Worm (Caenorhabditis elegans) whole organism, L4 larva: Measurements from ENCODE around the gene Y22D7AL.7.
A peak's percentile ranks its signal among the peaks of the same experiment; 100 is the strongest.

Experiments
- F10B5.3 ChIP-seq: sonication (generic microtip); optimal IDR thresholded peaks from 2 replicates; lab custom pipeline; 2016; ENCODE audit warnings: mild to moderate bottlenecking, missing genetic modification characterization, missing compliant biosample characterization
- R02D3.7 ChIP-seq: fragments of 150-350 bp; sonication (generic microtip); optimal IDR thresholded peaks from 3 replicates; lab custom pipeline; 2014; ENCODE audit warnings: missing biosample characterization, missing genetic modification characterization
- T20F7.1 ChIP-seq: fragments of 200-800 bp; sonication (Bioruptor generic); optimal IDR thresholded peaks from 2 replicates; lab custom pipeline; 2018; ENCODE audit warnings: mild to moderate bottlenecking, missing genetic modification characterization, missing compliant biosample characterization
- Y5F2A.4 ChIP-seq: fragments of 200-800 bp; sonication (Bioruptor generic); optimal IDR thresholded peaks from 2 replicates; lab custom pipeline; 2018; ENCODE audit warnings: mild to moderate bottlenecking, missing genetic modification characterization, missing compliant biosample characterization
- ZK337.2 ChIP-seq: fragments of 200-800 bp; sonication (Bioruptor generic); IDR thresholded peaks from 2 replicates; pipeline ENCODE4 v1.3.6; 2022; ENCODE audit warnings: missing genetic modification reagents, missing genetic modification characterization, missing compliant biosample characterization
- aha-1 ChIP-seq: fragments of 150-350 bp; peaks from one replicate; lab custom pipeline; 2014; ENCODE audit warnings: missing biosample characterization, missing genetic modification characterization
- arid-1 ChIP-seq: fragments of 200-800 bp; sonication (Bioruptor generic); conservative IDR thresholded peaks from 2 replicates; pipeline ENCODE4 v1.3.6; 2022; ENCODE audit warnings: missing genetic modification reagents, missing genetic modification characterization, missing compliant biosample characterization
- ceh-28 ChIP-seq: fragments of 150-350 bp; optimal IDR thresholded peaks from 2 replicates; lab custom pipeline; 2014; ENCODE audit warnings: missing biosample characterization, missing genetic modification reagents, missing genetic modification characterization
- ces-1 ChIP-seq: fragments of 150-350 bp; sonication (generic microtip); optimal IDR thresholded peaks from 4 replicates; lab custom pipeline; 2014; ENCODE audit warnings: missing biosample characterization, missing genetic modification reagents, missing genetic modification characterization
- cey-2 ChIP-seq: sonication (generic microtip); optimal IDR thresholded peaks from 3 replicates; lab custom pipeline; 2017; ENCODE audit warnings: missing genetic modification characterization, mild to moderate bottlenecking, missing compliant biosample characterization, antibody characterized with exemption, borderline replicate concordance; ENCODE audit not compliant: insufficient read depth
- daf-12 ChIP-seq: fragments of 150-350 bp; optimal IDR thresholded peaks from 2 replicates; lab custom pipeline; 2014; ENCODE audit warnings: missing biosample characterization, missing genetic modification reagents, missing genetic modification characterization
- daf-16 ChIP-seq, 3 experiments: sonication (generic microtip); optimal IDR thresholded peaks; 2 replicates each; lab custom pipeline; 2016 to 2017; ENCODE audit warnings: missing genetic modification characterization in 3 of 3, missing genetic modification reagents in 3 of 3, mild to moderate bottlenecking in 2 of 3, missing compliant biosample characterization in 2 of 3, missing biosample characterization in 1 of 3, moderate library complexity in 1 of 3
- daf-8 ChIP-seq: fragments of 200-800 bp; sonication (Bioruptor generic); IDR thresholded peaks from 2 replicates; pipeline ENCODE4 v1.3.6; 2022; ENCODE audit warnings: missing genetic modification characterization, missing compliant biosample characterization
- dmd-9 ChIP-seq: fragments of 200-800 bp; sonication (Bioruptor generic); IDR thresholded peaks from 2 replicates; pipeline ENCODE4 v1.3.6; 2022; ENCODE audit warnings: missing genetic modification reagents, missing genetic modification characterization, missing compliant biosample characterization
- egl-43 ChIP-seq: fragments of 200-800 bp; sonication (Bioruptor generic); IDR thresholded peaks from 2 replicates; pipeline ENCODE4 v1.3.6; 2022; ENCODE audit warnings: missing genetic modification reagents, missing genetic modification characterization, missing compliant biosample characterization
- hif-1 ChIP-seq, 2 experiments: sonication (generic microtip); optimal IDR thresholded peaks; 2 replicates each; lab custom pipeline; 2016 to 2017; ENCODE audit warnings: missing compliant biosample characterization in 2 of 2, missing genetic modification characterization in 2 of 2, missing genetic modification reagents in 2 of 2, missing genotype in 2 of 2, mild to moderate bottlenecking in 1 of 2
- hlh-30 ChIP-seq: sonication (generic microtip); optimal IDR thresholded peaks from 2 replicates; lab custom pipeline; 2017; ENCODE audit warnings: antibody characterized with exemption, mild to moderate bottlenecking, missing genetic modification characterization, missing compliant biosample characterization; ENCODE audit not compliant: insufficient read depth
- hmg-1.1 ChIP-seq: fragments of 200-800 bp; sonication (Bioruptor generic); IDR thresholded peaks from 2 replicates; pipeline ENCODE4 v1.3.6; 2022; ENCODE audit warnings: missing genetic modification reagents, missing genetic modification characterization, missing compliant biosample characterization
- lim-7 ChIP-seq: fragments of 200-800 bp; sonication (Bioruptor generic); IDR thresholded peaks from 2 replicates; pipeline ENCODE4 v1.3.6; 2022; ENCODE audit warnings: missing genetic modification characterization, missing compliant biosample characterization
- lin-38 ChIP-seq: fragments of 200-800 bp; sonication (Bioruptor generic); IDR thresholded peaks from 2 replicates; pipeline ENCODE4 v1.3.6; 2022; ENCODE audit warnings: missing genetic modification reagents, missing genetic modification characterization, missing compliant biosample characterization
- mxl-2 ChIP-seq: fragments of 200-800 bp; sonication (Bioruptor generic); conservative IDR thresholded peaks from 2 replicates; pipeline ENCODE4 v1.3.6; 2022; ENCODE audit warnings: missing genetic modification reagents, missing genetic modification characterization, missing compliant biosample characterization
- nhr-11 ChIP-seq: fragments of 150-350 bp; optimal IDR thresholded peaks from 2 replicates; lab custom pipeline; 2014; ENCODE audit warnings: missing biosample characterization, missing genetic modification characterization
- nhr-237 ChIP-seq: sonication (generic microtip); optimal IDR thresholded peaks from 2 replicates; lab custom pipeline; 2017; ENCODE audit warnings: missing biosample characterization, missing genetic modification characterization
- nhr-25 ChIP-seq: sonication (generic microtip); optimal IDR thresholded peaks from 2 replicates; lab custom pipeline; 2017; ENCODE audit warnings: missing genetic modification characterization, mild to moderate bottlenecking, missing compliant biosample characterization, antibody characterized with exemption, moderate library complexity, borderline replicate concordance; ENCODE audit not compliant: insufficient read depth
- nhr-48 ChIP-seq: sonication (generic microtip); optimal IDR thresholded peaks from 2 replicates; lab custom pipeline; 2016; ENCODE audit warnings: mild to moderate bottlenecking, missing genetic modification characterization, missing compliant biosample characterization
- nhr-6 ChIP-seq: fragments of 150-350 bp; optimal IDR thresholded peaks from 2 replicates; lab custom pipeline; 2014; ENCODE audit warnings: missing biosample characterization, missing genetic modification characterization
- nhr-77 ChIP-seq: fragments of 150-350 bp; optimal IDR thresholded peaks from 2 replicates; lab custom pipeline; 2014; ENCODE audit warnings: missing biosample characterization, missing genetic modification characterization
- php-3 ChIP-seq: fragments of 200-800 bp; sonication (Bioruptor generic); IDR thresholded peaks from 2 replicates; pipeline ENCODE4 v1.3.6; 2022; ENCODE audit warnings: missing genetic modification reagents, missing genetic modification characterization, missing compliant biosample characterization
- pqm-1 ChIP-seq: sonication (generic microtip); optimal IDR thresholded peaks from 2 replicates; lab custom pipeline; 2017; ENCODE audit warnings: missing biosample characterization, missing genetic modification characterization
- rbr-2 ChIP-seq: sonication (generic microtip); optimal IDR thresholded peaks from 2 replicates; lab custom pipeline; 2016; ENCODE audit warnings: missing genotype, missing genetic modification characterization, missing compliant biosample characterization
- sdz-12 ChIP-seq: fragments of 200-800 bp; sonication (Bioruptor generic); optimal IDR thresholded peaks from 2 replicates; lab custom pipeline; 2018; ENCODE audit warnings: mild to moderate bottlenecking, missing genetic modification characterization, missing compliant biosample characterization
- set-16 ChIP-seq: fragments of 200-800 bp; sonication (Bioruptor generic); IDR thresholded peaks from 2 replicates; pipeline ENCODE4 v1.3.6; 2022; ENCODE audit warnings: missing genetic modification reagents, missing genetic modification characterization, missing compliant biosample characterization
- skn-1 ChIP-seq: fragments of 150-350 bp; optimal IDR thresholded peaks from 2 replicates; lab custom pipeline; 2014; ENCODE audit warnings: missing biosample characterization, missing genetic modification characterization
- tag-97 ChIP-seq: fragments of 200-800 bp; sonication (Bioruptor generic); IDR thresholded peaks from 2 replicates; pipeline ENCODE4 v1.3.6; 2022; ENCODE audit warnings: missing genetic modification characterization, missing compliant biosample characterization
- unc-62 ChIP-seq, 3 experiments: fragments of 150-350 bp in 1 of 3; sonication (generic microtip); optimal IDR thresholded peaks in 2 of 3; peaks in 1 of 3; 1 replicate in 1 of 3; 2 replicates in 2 of 3; lab custom pipeline; 2014 to 2017; ENCODE audit warnings: missing biosample characterization in 3 of 3, missing genetic modification characterization in 3 of 3, missing genetic modification reagents in 3 of 3, missing genotype in 1 of 3
- vab-7 ChIP-seq: fragments of 200-800 bp; sonication (Bioruptor generic); IDR thresholded peaks from 2 replicates; pipeline ENCODE4 v1.3.6; 2022; ENCODE audit warnings: missing genetic modification reagents, missing genetic modification characterization, missing compliant biosample characterization
- zfp-2 ChIP-seq: sonication (generic microtip); optimal IDR thresholded peaks from 2 replicates; lab custom pipeline; 2016; ENCODE audit warnings: mild to moderate bottlenecking, missing genetic modification characterization, missing compliant biosample characterization
- ztf-7 ChIP-seq: fragments of 150-350 bp; optimal IDR thresholded peaks from 2 replicates; lab custom pipeline; 2014; ENCODE audit warnings: missing biosample characterization, missing genetic modification characterization

The Y22D7AL.7 gene

DNA sequence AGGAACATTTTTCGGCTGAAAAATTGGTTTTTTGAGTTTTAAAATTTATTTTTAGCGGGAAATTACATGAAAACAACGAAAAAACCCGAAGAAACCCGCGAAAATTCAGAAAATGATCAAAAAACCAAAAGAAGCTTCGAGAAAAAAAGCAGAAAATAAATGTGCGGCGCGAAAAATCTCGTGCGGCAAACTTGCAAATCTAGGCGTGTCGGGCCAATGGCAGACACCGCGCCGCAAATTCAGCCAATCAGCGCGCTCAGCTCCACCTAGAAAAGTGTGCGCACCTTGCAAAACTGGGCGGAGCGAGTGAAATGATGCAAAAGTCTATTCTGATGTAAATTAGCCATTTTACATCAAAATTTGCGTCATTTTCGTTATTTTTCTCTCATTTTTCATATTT is 42.4 kb downstream of the Y22D7AL.7 start, which contains the start of gene Y22D7AL.10 (continued):
- TF ChIP-seq ZK337.2 (GFP tag; lab: Robert Waterston, UW) (peak; percentile 80), R02D3.7 (tag; lab: Kevin White, UChicago) (no peak), nhr-6 (tag; lab: Kevin White, UChicago) (peak; percentile 97), mxl-2 (0 out of 2 replicates have a peak, but pooled peaks have one; percentile 23), hif-1 (tag; optimal IDR thresholded peaks at IDR 0.05; lab: Kevin White, UChicago) (peak; percentile 80 to 93), nhr-11 (tag; lab: Kevin White, UChicago) (peak; percentile 93), nhr-237 (tag; lab: Kevin White, UChicago) (no peak), php-3 (peak; percentile 98), rbr-2 (peak; percentile 98), skn-1 (tag; lab: Kevin White, UChicago) (peak; percentile 11), nhr-25 (tag; lab: Kevin White, UChicago) (peak; percentile 93), daf-16 (GFP tag; optimal IDR thresholded peaks at IDR 0.05; lab: Kevin White, UChicago) (peak; percentile 83 to 95), daf-16 (tag; optimal IDR thresholded peaks at IDR 0.05; lab: Kevin White, UChicago) (peak; percentile 71), F10B5.3 (tag; lab: Kevin White, UChicago) (peak; percentile 94), ces-1 (GFP tag; lab: Kevin White, UChicago) (peak; percentile 83), cey-2 (tag; lab: Kevin White, UChicago) (peak; percentile 30), set-16 (GFP tag; lab: Robert Waterston, UW) (peak; percentile 92), nhr-48 (tag; lab: Kevin White, UChicago) (peak; percentile 92), lim-7 (GFP tag; lab: Robert Waterston, UW) (peak; percentile 53; the same call in 1 of the 2 replicates)

ce11 chrIII:1619442-1619841 is 42.9 kb downstream of the Y22D7AL.7 start, which contains the start of gene hsp-60:
TSS of gene hsp-60 (plus strand) at chrIII:1619742.
- TF ChIP-seq aha-1 (tag; lab: Kevin White, UChicago) (peak; percentile 38), pqm-1 (tag; lab: Kevin White, UChicago) (no peak)

ce11 chrIII:1619890-1620289 is 43.3 kb downstream of the Y22D7AL.7 start:
- no peak for TF ChIP-seq aha-1 (tag; lab: Kevin White, UChicago)
- TF ChIP-seq dmd-9 (GFP tag; lab: Robert Waterston, UW) = no peak
- no peak for TF ChIP-seq ztf-7 (tag; lab: Kevin White, UChicago)
- TF ChIP-seq vab-7 (GFP tag; lab: Robert Waterston, UW) = no peak
- TF ChIP-seq tag-97 (GFP tag; lab: Robert Waterston, UW) = no peak
- TF ChIP-seq nhr-237 (tag; lab: Kevin White, UChicago) = no peak
- TF ChIP-seq cey-2 (tag; lab: Kevin White, UChicago) = no peak
- TF ChIP-seq ceh-28 = no peak
- TF ChIP-seq Y5F2A.4 (GFP tag; lab: Kevin White, UChicago) = no peak
- TF ChIP-seq set-16 (GFP tag; lab: Robert Waterston, UW) = peak; percentile 46; the same call in 1 of the 2 replicates
- no peak for TF ChIP-seq lin-38
- no peak for TF ChIP-seq sdz-12 (GFP tag; lab: Kevin White, UChicago)
- TF ChIP-seq T20F7.1 (GFP tag; lab: Kevin White, UChicago) = no peak
- TF ChIP-seq egl-43 (GFP tag; lab: Robert Waterston, UW) = peak; percentile 57; the same call in 1 of the 2 replicates
- TF ChIP-seq hmg-1.1 (GFP tag; lab: Robert Waterston, UW) = no peak
- TF ChIP-seq daf-8 (GFP tag; lab: Robert Waterston, UW) = no peak
- TF ChIP-seq F10B5.3 (tag; lab: Kevin White, UChicago) = no peak

DNA sequence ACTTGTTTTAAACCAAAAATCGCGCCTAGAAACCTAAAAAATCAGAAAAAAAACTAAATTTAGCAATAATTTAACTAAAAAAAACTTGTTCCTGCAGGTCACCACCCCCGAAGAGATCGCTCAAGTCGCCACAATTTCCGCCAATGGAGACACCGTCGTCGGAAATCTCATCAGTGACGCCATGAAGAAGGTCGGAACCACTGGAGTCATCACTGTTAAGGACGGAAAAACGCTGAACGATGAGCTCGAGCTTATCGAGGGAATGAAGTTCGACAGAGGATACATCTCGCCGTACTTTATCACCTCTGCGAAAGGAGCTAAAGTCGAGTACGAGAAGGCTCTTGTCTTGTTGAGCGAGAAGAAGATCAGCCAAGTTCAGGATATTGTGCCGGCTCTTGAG is 44.8 kb downstream of the Y22D7AL.7 start:
- TF ChIP-seq hlh-30 (tag; lab: Kevin White, UChicago) (no peak), nhr-6 (tag; lab: Kevin White, UChicago) (no peak), zfp-2 (tag; lab: Kevin White, UChicago) (no peak), set-16 (GFP tag; lab: Robert Waterston, UW) (peak; percentile 14; the same call in 1 of the 2 replicates), daf-12 (tag; lab: Kevin White, UChicago) (no peak), unc-62 (GFP tag; optimal IDR thresholded peaks at IDR 0.05 in 1 of 2; lab: Kevin White, UChicago) (peak in 1 of 2 experiments; percentile 54), unc-62 (tag; optimal IDR thresholded peaks at IDR 0.05; lab: Kevin White, UChicago) (no peak), arid-1 (GFP tag; lab: Robert Waterston, UW) (no peak), nhr-77 (tag; lab: Kevin White, UChicago) (no peak)
